Fruit fly (Drosophila melanogaster): Measurements from ENCODE around the gene Mur29B.

The Mur29B gene

dm6 chr2L:8371354-8371937 lies 19.5 kb downstream of the Mur29B start (continued):
- TF ChIP-seq CG10267 (tag; optimal IDR thresholded peaks at IDR 0.05) (peak; percentile 7), grn (GFP tag; optimal IDR thresholded peaks at IDR 0.05) (no peak), CG17359 (tag; optimal IDR thresholded peaks at IDR 0.05) (peak; percentile 14), CG1529 (GFP tag; optimal IDR thresholded peaks at IDR 0.05) (no peak), CG17361 (GFP tag; IDR thresholded peaks at IDR 0.05) (peak; percentile 56; the same call in 1 of the 3 replicates), CG11085 (GFP tag; IDR thresholded peaks at IDR 0.05) (no peak), CG18262 (tag; optimal IDR thresholded peaks at IDR 0.05) (peak; percentile 18), CG7372 (GFP tag; IDR thresholded peaks at IDR 0.05) (no peak), ken (GFP tag; IDR thresholded peaks at IDR 0.05) (no peak), fu2 (GFP tag; optimal IDR thresholded peaks at IDR 0.05) (no peak), CG15269 (tag; optimal IDR thresholded peaks at IDR 0.05) (peak; percentile 49), Hr51 (GFP tag; optimal IDR thresholded peaks at IDR 0.05) (peak in 1 of 2 experiments; percentile 52), CoRest (tag; optimal IDR thresholded peaks at IDR 0.05) (peak; percentile 10), CG8924 (tag; optimal IDR thresholded peaks at IDR 0.05) (peak; percentile 38), Sox100B (GFP tag; optimal IDR thresholded peaks at IDR 0.05) (peak; percentile 19), dpn (GFP tag; optimal IDR thresholded peaks at IDR 0.05) (peak in 1 of 2 experiments; percentile 24), CG7987 (GFP tag; optimal IDR thresholded peaks at IDR 0.05) (no peak), nerfin-2 (GFP tag; IDR thresholded peaks at IDR 0.05; ENCODE audit: partially characterized antibody) (no peak), Med (GFP tag) (peak; percentile 61), Eip74EF (GFP tag; optimal IDR thresholded peaks at IDR 0.05) (no peak), CG4730 (GFP tag; IDR thresholded peaks at IDR 0.05) (no peak)

- TF ChIP-seq CoRest (tag; optimal IDR thresholded peaks at IDR 0.05): no peak
- peak; percentile 23 for TF ChIP-seq sug (tag; optimal IDR thresholded peaks at IDR 0.05)
- peak; percentile 58 for TF ChIP-seq Ets65A (GFP tag)
- no peak for TF ChIP-seq CG11093 (GFP tag; IDR thresholded peaks at IDR 0.05)
- TF ChIP-seq CG4730 (GFP tag; IDR thresholded peaks at IDR 0.05): 0 out of 2 replicates have a peak, but pooled peaks have one; percentile 17
- peak; percentile 20 for TF ChIP-seq lab (GFP tag; optimal IDR thresholded peaks at IDR 0.05)
- peak; percentile 39 for TF ChIP-seq mirr (GFP tag; optimal IDR thresholded peaks at IDR 0.05)
- TF ChIP-seq Med (GFP tag): peak; percentile 64
- TF ChIP-seq exex (tag; optimal IDR thresholded peaks at IDR 0.05): peak; percentile 83
- no peak for TF ChIP-seq E2f1 (GFP tag; IDR thresholded peaks at IDR 0.05)
Measured at dm6 chr2L:8372248-8372647, 20.3 kb downstream of the Mur29B start.

dm6 chr2L:8374235-8374634 lies 22.2 kb downstream of the Mur29B start, which contains the start of gene Wdr82:
Gene Wdr82, plus strand, starts transcription at chr2L:8374461.
- no peak for TF ChIP-seq CG11456 (GFP tag; IDR thresholded peaks at IDR 0.05)
- TF ChIP-seq CG4360 (GFP tag; IDR thresholded peaks at IDR 0.05): no peak
- TF ChIP-seq CG11560 (tag; IDR thresholded peaks at IDR 0.05): no peak
- no peak for TF ChIP-seq CHES-1-like (GFP tag; optimal IDR thresholded peaks at IDR 0.05)
- TF ChIP-seq Dll (GFP tag; IDR thresholded peaks at IDR 0.05; ENCODE audit: partially characterized antibody): peak; percentile 77
- TF ChIP-seq CG9932 (GFP tag; IDR thresholded peaks at IDR 0.05): no peak
- no peak for TF ChIP-seq Ssrp (tag; optimal IDR thresholded peaks at IDR 0.05)
- no peak for TF ChIP-seq Gug (GFP tag; IDR thresholded peaks at IDR 0.05)
- TF ChIP-seq HLH4C (GFP tag; IDR thresholded peaks at IDR 0.05; ENCODE audit: partially characterized antibody): peak; percentile 84
- peak; percentile 76 for TF ChIP-seq unc-4 (GFP tag; IDR thresholded peaks at IDR 0.05; ENCODE audit: partially characterized antibody)
- no peak for TF ChIP-seq Drgx (GFP tag; IDR thresholded peaks at IDR 0.05)
- no peak for TF ChIP-seq CG10431 (GFP tag; optimal IDR thresholded peaks at IDR 0.05)
- no peak for TF ChIP-seq CG30431 (GFP tag; optimal IDR thresholded peaks at IDR 0.05)
- TF ChIP-seq CG10267 (tag; optimal IDR thresholded peaks at IDR 0.05): peak; percentile 22
- TF ChIP-seq wor (GFP tag; IDR thresholded peaks at IDR 0.05): no peak
- no peak for TF ChIP-seq tup (GFP tag; optimal IDR thresholded peaks at IDR 0.05)
- no peak for TF ChIP-seq CG8478 (optimal IDR thresholded peaks at IDR 0.05)
- TF ChIP-seq CG2712 (tag; optimal IDR thresholded peaks at IDR 0.05): peak; percentile 18
- no peak for TF ChIP-seq eve (GFP tag; optimal IDR thresholded peaks at IDR 0.05)
- TF ChIP-seq CG10321 (GFP tag; IDR thresholded peaks at IDR 0.05): no peak
- no peak for TF ChIP-seq Neu2 (GFP tag; optimal IDR thresholded peaks at IDR 0.05; ENCODE audit: borderline replicate concordance)
- TF ChIP-seq dm (GFP tag; optimal IDR thresholded peaks at IDR 0.05): no peak
